Worm (Caenorhabditis elegans) whole organism, L4 larva: ENCODE measurements around the gene F43D2.6.

Experiments
- D1046.2 ChIP-seq: fragments of 200-800 bp; sonication (Bioruptor generic); IDR thresholded peaks from 2 replicates; pipeline ENCODE4 v1.3.6; 2022; ENCODE audit warnings: missing genetic modification characterization, missing compliant biosample characterization
- F26F4.8 ChIP-seq: fragments of 200-800 bp; sonication (Bioruptor generic); conservative IDR thresholded peaks from 2 replicates; pipeline ENCODE4 v1.3.6; 2022; ENCODE audit warnings: missing genetic modification characterization, missing compliant biosample characterization
- R02D3.7 ChIP-seq: fragments of 150-350 bp; sonication (generic microtip); optimal IDR thresholded peaks from 3 replicates; lab custom pipeline; 2014; ENCODE audit warnings: missing biosample characterization, missing genetic modification characterization
- T20F7.1 ChIP-seq: fragments of 200-800 bp; sonication (Bioruptor generic); optimal IDR thresholded peaks from 2 replicates; lab custom pipeline; 2018; ENCODE audit warnings: mild to moderate bottlenecking, missing genetic modification characterization, missing compliant biosample characterization
- Y105C5A.15 ChIP-seq: fragments of 200-800 bp; sonication (Bioruptor generic); IDR thresholded peaks from 2 replicates; pipeline ENCODE4 v1.3.6; 2022; ENCODE audit warnings: missing genetic modification characterization, missing compliant biosample characterization
- Y75B8A.6 ChIP-seq: fragments of 200-800 bp; sonication (Bioruptor generic); IDR thresholded peaks from 2 replicates; pipeline ENCODE4 v1.3.6; 2022; ENCODE audit warnings: missing genetic modification reagents, missing genetic modification characterization, missing compliant biosample characterization
- ZK337.2 ChIP-seq: fragments of 200-800 bp; sonication (Bioruptor generic); IDR thresholded peaks from 2 replicates; pipeline ENCODE4 v1.3.6; 2022; ENCODE audit warnings: missing genetic modification reagents, missing genetic modification characterization, missing compliant biosample characterization
- ama-1 ChIP-seq: fragments of 150-350 bp; optimal IDR thresholded peaks from 2 replicates; lab custom pipeline; 2014; ENCODE audit warnings: inconsistent platforms, mixed read lengths
- arid-1 ChIP-seq: fragments of 200-800 bp; sonication (Bioruptor generic); conservative IDR thresholded peaks from 2 replicates; pipeline ENCODE4 v1.3.6; 2022; ENCODE audit warnings: missing genetic modification reagents, missing genetic modification characterization, missing compliant biosample characterization
- ceh-20 ChIP-seq: fragments of 200-800 bp; sonication (Bioruptor generic); IDR thresholded peaks from 2 replicates; pipeline ENCODE4 v1.3.6; 2022; ENCODE audit warnings: missing genetic modification reagents, missing genetic modification characterization, missing compliant biosample characterization
- ceh-28 ChIP-seq: fragments of 150-350 bp; optimal IDR thresholded peaks from 2 replicates; lab custom pipeline; 2014; ENCODE audit warnings: missing biosample characterization, missing genetic modification reagents, missing genetic modification characterization
- ceh-32 ChIP-seq: sonication (generic microtip); optimal IDR thresholded peaks from 2 replicates; lab custom pipeline; 2016; ENCODE audit warnings: mild to moderate bottlenecking, missing genetic modification characterization, missing compliant biosample characterization; ENCODE audit not compliant: poor library complexity
- ceh-44 ChIP-seq: fragments of 200-800 bp; sonication (Bioruptor generic); IDR thresholded peaks from 2 replicates; pipeline ENCODE4 v1.3.6; 2022; ENCODE audit warnings: missing genetic modification reagents, missing genetic modification characterization, missing compliant biosample characterization
- ceh-62 ChIP-seq: sonication (generic microtip); optimal IDR thresholded peaks from 2 replicates; lab custom pipeline; 2017; ENCODE audit warnings: missing biosample characterization, missing genetic modification characterization
- ces-1 ChIP-seq: fragments of 150-350 bp; sonication (generic microtip); optimal IDR thresholded peaks from 4 replicates; lab custom pipeline; 2014; ENCODE audit warnings: missing biosample characterization, missing genetic modification reagents, missing genetic modification characterization
- daf-16 ChIP-seq, 3 experiments: sonication (generic microtip); optimal IDR thresholded peaks; 2 replicates each; lab custom pipeline; 2016 to 2017; ENCODE audit warnings: missing genetic modification characterization in 3 of 3, missing genetic modification reagents in 3 of 3, mild to moderate bottlenecking in 2 of 3, missing compliant biosample characterization in 2 of 3, missing biosample characterization in 1 of 3, moderate library complexity in 1 of 3
- fkh-10 ChIP-seq: fragments of 150-350 bp; optimal IDR thresholded peaks from 2 replicates; lab custom pipeline; 2014; ENCODE audit warnings: missing biosample characterization, missing genetic modification reagents, missing genetic modification characterization
- hmg-1.1 ChIP-seq: fragments of 200-800 bp; sonication (Bioruptor generic); IDR thresholded peaks from 2 replicates; pipeline ENCODE4 v1.3.6; 2022; ENCODE audit warnings: missing genetic modification reagents, missing genetic modification characterization, missing compliant biosample characterization
- jun-1 ChIP-seq: fragments of 150-350 bp; optimal IDR thresholded peaks from 2 replicates; lab custom pipeline; 2014; ENCODE audit warnings: missing biosample characterization, missing genetic modification reagents, missing genetic modification characterization
- lim-7 ChIP-seq: fragments of 200-800 bp; sonication (Bioruptor generic); IDR thresholded peaks from 2 replicates; pipeline ENCODE4 v1.3.6; 2022; ENCODE audit warnings: missing genetic modification characterization, missing compliant biosample characterization
- lin-29 ChIP-seq: fragments of 200-800 bp; sonication (Bioruptor generic); IDR thresholded peaks from 2 replicates; pipeline ENCODE4 v1.3.6; 2022; ENCODE audit warnings: missing genetic modification reagents, missing genetic modification characterization, missing compliant biosample characterization
- lin-38 ChIP-seq: fragments of 200-800 bp; sonication (Bioruptor generic); IDR thresholded peaks from 2 replicates; pipeline ENCODE4 v1.3.6; 2022; ENCODE audit warnings: missing genetic modification reagents, missing genetic modification characterization, missing compliant biosample characterization
- mep-1 ChIP-seq: fragments of 150-350 bp; sonication (generic microtip); optimal IDR thresholded peaks from 3 replicates; lab custom pipeline; 2014; ENCODE audit warnings: missing biosample characterization, missing genetic modification characterization
- mes-2 ChIP-seq: sonication (generic microtip); optimal IDR thresholded peaks from 2 replicates; lab custom pipeline; 2016; ENCODE audit warnings: missing genotype, mild to moderate bottlenecking, missing genetic modification characterization, missing compliant biosample characterization; ENCODE audit not compliant: poor library complexity, severe bottlenecking
- mxl-2 ChIP-seq: fragments of 200-800 bp; sonication (Bioruptor generic); conservative IDR thresholded peaks from 2 replicates; pipeline ENCODE4 v1.3.6; 2022; ENCODE audit warnings: missing genetic modification reagents, missing genetic modification characterization, missing compliant biosample characterization
- nhr-10 ChIP-seq: fragments of 150-350 bp; optimal IDR thresholded peaks from 2 replicates; lab custom pipeline; 2014; ENCODE audit warnings: missing biosample characterization, missing genetic modification characterization
- nhr-237 ChIP-seq: sonication (generic microtip); optimal IDR thresholded peaks from 2 replicates; lab custom pipeline; 2017; ENCODE audit warnings: missing biosample characterization, missing genetic modification characterization
- nhr-28 ChIP-seq: fragments of 150-350 bp; optimal IDR thresholded peaks from 2 replicates; lab custom pipeline; 2014; ENCODE audit warnings: missing biosample characterization, missing genetic modification characterization
- nhr-76 ChIP-seq: fragments of 150-350 bp; optimal IDR thresholded peaks from 2 replicates; lab custom pipeline; 2014; ENCODE audit warnings: missing biosample characterization, missing genetic modification characterization
- rbr-2 ChIP-seq: sonication (generic microtip); optimal IDR thresholded peaks from 2 replicates; lab custom pipeline; 2016; ENCODE audit warnings: missing genotype, missing genetic modification characterization, missing compliant biosample characterization
- saeg-2 ChIP-seq: fragments of 200-800 bp; sonication (Bioruptor generic); IDR thresholded peaks from 2 replicates; pipeline ENCODE4 v1.3.6; 2022; ENCODE audit warnings: missing genetic modification reagents, missing genetic modification characterization, missing compliant biosample characterization
- sdz-12 ChIP-seq: fragments of 200-800 bp; sonication (Bioruptor generic); optimal IDR thresholded peaks from 2 replicates; lab custom pipeline; 2018; ENCODE audit warnings: mild to moderate bottlenecking, missing genetic modification characterization, missing compliant biosample characterization
- skn-1 ChIP-seq: fragments of 150-350 bp; optimal IDR thresholded peaks from 2 replicates; lab custom pipeline; 2014; ENCODE audit warnings: missing biosample characterization, missing genetic modification characterization
- snpc-1.2 ChIP-seq: fragments of 200-800 bp; sonication (Bioruptor generic); IDR thresholded peaks from 2 replicates; pipeline ENCODE4 v1.3.6; 2022; ENCODE audit warnings: missing genetic modification reagents, missing genetic modification characterization, missing compliant biosample characterization
- tra-1 ChIP-seq: fragments of 200-800 bp; sonication (Bioruptor generic); IDR thresholded peaks from 2 replicates; pipeline ENCODE4 v1.3.6; 2022; ENCODE audit warnings: missing genetic modification reagents, missing genetic modification characterization, missing compliant biosample characterization
- unc-130 ChIP-seq: sonication (generic microtip); optimal IDR thresholded peaks from 2 replicates; lab custom pipeline; 2016; ENCODE audit warnings: missing genetic modification reagents, missing genetic modification characterization, missing compliant biosample characterization
- unc-39 ChIP-seq: sonication (generic microtip); optimal IDR thresholded peaks from 2 replicates; lab custom pipeline; 2017; ENCODE audit warnings: missing biosample characterization, missing genetic modification characterization
- unc-62 ChIP-seq, 3 experiments: fragments of 150-350 bp in 1 of 3; sonication (generic microtip); optimal IDR thresholded peaks in 2 of 3; peaks in 1 of 3; 1 replicate in 1 of 3; 2 replicates in 2 of 3; lab custom pipeline; 2014 to 2017; ENCODE audit warnings: missing biosample characterization in 3 of 3, missing genetic modification characterization in 3 of 3, missing genetic modification reagents in 3 of 3, missing genotype in 1 of 3
- vab-7 ChIP-seq: fragments of 200-800 bp; sonication (Bioruptor generic); IDR thresholded peaks from 2 replicates; pipeline ENCODE4 v1.3.6; 2022; ENCODE audit warnings: missing genetic modification reagents, missing genetic modification characterization, missing compliant biosample characterization
- zag-1 ChIP-seq: fragments of 150-350 bp; optimal IDR thresholded peaks from 2 replicates; lab custom pipeline; 2014; ENCODE audit warnings: missing biosample characterization, missing genetic modification characterization
- zip-11 ChIP-seq: fragments of 200-800 bp; sonication (Bioruptor generic); IDR thresholded peaks from 2 replicates; pipeline ENCODE4 v1.3.6; 2022; ENCODE audit warnings: missing genetic modification characterization, missing compliant biosample characterization
- ztf-11 ChIP-seq: fragments of 150-350 bp; optimal IDR thresholded peaks from 2 replicates; lab custom pipeline; 2014; ENCODE audit warnings: missing biosample characterization, missing genetic modification characterization

Gene F43D2.6

ce11 chrV:14678298-14678697 lies 43.3 kb upstream of the F43D2.6 start:
- no peak for TF ChIP-seq unc-130 (GFP tag; lab: Kevin White, UChicago)
- no peak for TF ChIP-seq Y105C5A.15
- TF ChIP-seq ceh-20 (GFP tag; lab: Robert Waterston, UW): no peak
- no peak for TF ChIP-seq ces-1
- no peak for TF ChIP-seq F26F4.8 (GFP tag; lab: Robert Waterston, UW)
- TF ChIP-seq D1046.2 (GFP tag; lab: Robert Waterston, UW): no peak

DNA sequence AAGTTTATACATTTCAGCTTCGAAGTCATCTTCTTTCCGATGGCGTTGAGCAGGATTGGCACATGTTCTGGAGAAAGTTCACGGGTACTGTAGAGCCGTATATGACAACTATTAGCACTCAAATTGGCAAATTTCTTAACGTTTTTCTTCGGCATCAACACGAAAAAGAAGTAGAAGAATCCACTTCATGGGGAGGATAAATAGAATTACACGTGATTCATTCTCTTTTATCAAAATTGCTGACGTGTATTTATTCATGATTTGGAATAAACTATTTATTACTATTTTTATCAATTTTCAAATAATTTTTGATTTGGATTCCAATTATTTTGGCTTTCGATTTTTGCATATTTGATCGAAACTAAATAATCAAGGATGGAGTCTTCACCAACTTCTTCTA lies 30.7 kb upstream of the F43D2.6 start, which contains the start of gene C47E8.1:
TSS of gene C47E8.1 (plus strand) at position 301 of the 400 bp plus-strand sequence.
- no peak for TF ChIP-seq jun-1 (tag; lab: Kevin White, UChicago)

ce11 chrV:14663006-14663405 lies 28.0 kb upstream of the F43D2.6 start, which contains the start of gene C47E8.9:
C47E8.9 (plus strand) TSS chrV:14663306.
- no peak for TF ChIP-seq zag-1
- TF ChIP-seq ZK337.2 (GFP tag; lab: Robert Waterston, UW): no peak
- TF ChIP-seq lin-38 (GFP tag; lab: Robert Waterston, UW): no peak
- no peak for TF ChIP-seq mxl-2 (GFP tag; lab: Robert Waterston, UW)
- TF ChIP-seq ama-1 (lab: Kevin White, UChicago): no peak
- no peak for TF ChIP-seq ztf-11 (tag; lab: Kevin White, UChicago)
- TF ChIP-seq snpc-1.2 (GFP tag; lab: Robert Waterston, UW): no peak
- TF ChIP-seq skn-1: no peak
- TF ChIP-seq arid-1 (GFP tag; lab: Robert Waterston, UW): no peak
- no peak for TF ChIP-seq sdz-12 (GFP tag; lab: Kevin White, UChicago)
- TF ChIP-seq tra-1 (GFP tag; lab: Robert Waterston, UW): no peak
- TF ChIP-seq ceh-32 (tag; lab: Kevin White, UChicago): no peak
- TF ChIP-seq ceh-62 (tag; lab: Kevin White, UChicago): no peak
- no peak for TF ChIP-seq vab-7
- no peak for TF ChIP-seq daf-16 (GFP tag; optimal IDR thresholded peaks at IDR 0.05; lab: Kevin White, UChicago)
- TF ChIP-seq daf-16 (tag; optimal IDR thresholded peaks at IDR 0.05; lab: Kevin White, UChicago): no peak
- TF ChIP-seq unc-39 (tag; lab: Kevin White, UChicago): no peak
- no peak for TF ChIP-seq unc-62 (GFP tag; optimal IDR thresholded peaks at IDR 0.05 in 1 of 2; lab: Kevin White, UChicago)
- no peak for TF ChIP-seq unc-62 (tag; optimal IDR thresholded peaks at IDR 0.05; lab: Kevin White, UChicago)

- TF ChIP-seq fkh-10 (GFP tag; lab: Kevin White, UChicago) (no peak), unc-62 (GFP tag; optimal IDR thresholded peaks at IDR 0.05 in 1 of 2; lab: Kevin White, UChicago) (peak in 1 of 2 experiments; percentile 72), unc-62 (tag; optimal IDR thresholded peaks at IDR 0.05; lab: Kevin White, UChicago) (no peak), unc-39 (tag; lab: Kevin White, UChicago) (no peak), R02D3.7 (tag; lab: Kevin White, UChicago) (no peak), rbr-2 (no peak), nhr-76 (tag; lab: Kevin White, UChicago) (no peak), mep-1 (tag; lab: Kevin White, UChicago) (no peak), tra-1 (GFP tag; lab: Robert Waterston, UW) (no peak), lin-38 (GFP tag; lab: Robert Waterston, UW) (no peak), Y75B8A.6 (no peak), snpc-1.2 (GFP tag; lab: Robert Waterston, UW) (no peak), arid-1 (GFP tag; lab: Robert Waterston, UW) (no peak), vab-7 (no peak), nhr-10 (tag; lab: Kevin White, UChicago) (no peak), lin-29 (GFP tag; lab: Robert Waterston, UW) (no peak), nhr-237 (tag; lab: Kevin White, UChicago) (no peak), saeg-2 (GFP tag; lab: Robert Waterston, UW) (no peak), ceh-28 (tag; lab: Kevin White, UChicago) (no peak), F26F4.8 (GFP tag; lab: Robert Waterston, UW) (no peak), mxl-2 (GFP tag; lab: Robert Waterston, UW) (no peak), ceh-20 (GFP tag; lab: Robert Waterston, UW) (peak; percentile 65; the same call in 1 of the 2 replicates), jun-1 (tag; lab: Kevin White, UChicago) (no peak), T20F7.1 (no peak), mes-2 (no peak), zip-11 (no peak), ceh-44 (GFP tag; lab: Robert Waterston, UW) (no peak), hmg-1.1 (GFP tag; lab: Robert Waterston, UW) (no peak), nhr-28 (peak; percentile 71), lim-7 (GFP tag; lab: Robert Waterston, UW) (no peak)
Observed at ce11 chrV:14660608-14661355, 25.8 kb upstream of the F43D2.6 start, which contains the start of gene srh-17. srh-17 (plus strand) TSS chrV:14661305.
